Fruit fly (Drosophila melanogaster) whole organism, embryonic: ENCODE measurements around the gene CG15764.
A peak's percentile ranks its signal among the peaks of the same experiment; 100 is the strongest.

Experiments used
- Aef1 ChIP-seq: fragments of 200-800 bp; sonication (Bioruptor generic); IDR thresholded peaks from 3 replicates; pipeline ENCODE4 v1.3.6; 2022; ENCODE audit warnings: missing biosample characterization, missing genetic modification characterization
- B-H1 ChIP-seq: fragments of 200-800 bp; sonication (Bioruptor generic); IDR thresholded peaks from 3 replicates; pipeline ENCODE4 v1.3.6; 2022; ENCODE audit warnings: missing biosample characterization, missing genetic modification characterization
- B-H2 ChIP-seq: fragments of 200-800 bp; sonication (Bioruptor generic); optimal IDR thresholded peaks from 2 replicates; lab custom pipeline; 2018; ENCODE audit warnings: missing biosample characterization, mild to moderate bottlenecking, missing genetic modification characterization
- CG10321 ChIP-seq: fragments of 200-800 bp; sonication (Bioruptor generic); IDR thresholded peaks from 2 replicates; pipeline ENCODE4 v1.3.6; 2022; ENCODE audit warnings: missing biosample characterization, missing genetic modification characterization
- CG10565 ChIP-seq: fragments of 200-800 bp; sonication (Bioruptor generic); optimal IDR thresholded peaks from 3 replicates; lab custom pipeline; 2016; ENCODE audit warnings: missing biosample characterization, mild to moderate bottlenecking, missing genetic modification characterization
- CG10959 ChIP-seq: fragments of 200-800 bp; sonication (Bioruptor generic); IDR thresholded peaks from 2 replicates; pipeline ENCODE4 v1.3.6; 2022; ENCODE audit warnings: missing biosample characterization, missing genetic modification characterization
- CG12104 ChIP-seq: fragments of 200-800 bp; sonication (Bioruptor generic); optimal IDR thresholded peaks from 3 replicates; lab custom pipeline; 2016; ENCODE audit warnings: missing biosample characterization, missing genetic modification characterization
- CG1233 ChIP-seq: fragments of 200-800 bp; sonication (Bioruptor generic); optimal IDR thresholded peaks from 4 replicates; lab custom pipeline; 2018; ENCODE audit warnings: missing biosample characterization, mild to moderate bottlenecking, missing genetic modification characterization
- CG14050 ChIP-seq: fragments of 200-800 bp; sonication (Bioruptor generic); IDR thresholded peaks from 3 replicates; pipeline ENCODE4 v1.3.6; 2022; ENCODE audit warnings: missing biosample characterization, missing genetic modification characterization
- CG14441 ChIP-seq: fragments of 200-800 bp; sonication (Bioruptor generic); IDR thresholded peaks from 2 replicates; pipeline ENCODE4 v1.3.6; 2022; ENCODE audit warnings: missing biosample characterization, missing genetic modification characterization
- CG16863 ChIP-seq: fragments of 200-800 bp; sonication (Bioruptor generic); optimal IDR thresholded peaks from 3 replicates; lab custom pipeline; 2016; ENCODE audit warnings: missing biosample characterization, missing genetic modification characterization
- CG17568 ChIP-seq: fragments of 200-800 bp; sonication (Bioruptor generic); optimal IDR thresholded peaks from 2 replicates; lab custom pipeline; 2018; ENCODE audit warnings: missing biosample characterization, mild to moderate bottlenecking, missing genetic modification characterization, moderate library complexity
- CG1792 ChIP-seq: fragments of 200-800 bp; sonication (Bioruptor generic); optimal IDR thresholded peaks from 2 replicates; lab custom pipeline; 2016; ENCODE audit warnings: missing biosample characterization, missing genetic modification characterization
- CG2875 ChIP-seq: fragments of 200-800 bp; sonication (Bioruptor generic); optimal IDR thresholded peaks from 2 replicates; lab custom pipeline; 2017; ENCODE audit warnings: missing biosample characterization, mild to moderate bottlenecking, missing genetic modification characterization, missing genetic modification reagents
- CG30431 ChIP-seq: fragments of 200-800 bp; sonication (Bioruptor generic); optimal IDR thresholded peaks from 2 replicates; lab custom pipeline; 2017; ENCODE audit warnings: missing biosample characterization, missing genetic modification characterization
- CG32767 ChIP-seq: fragments of 200-800 bp; sonication (Bioruptor generic); IDR thresholded peaks from 2 replicates; pipeline ENCODE4 v1.3.6; 2022; ENCODE audit warnings: missing biosample characterization, missing genetic modification characterization
- CG5245 ChIP-seq: fragments of 200-800 bp; sonication (Bioruptor generic); optimal IDR thresholded peaks from 3 replicates; lab custom pipeline; 2016; ENCODE audit warnings: missing biosample characterization, missing genetic modification characterization
- CG6175 ChIP-seq: fragments of 200-800 bp; sonication (Bioruptor generic); IDR thresholded peaks from 3 replicates; pipeline ENCODE4 v1.3.6; 2022; ENCODE audit warnings: missing biosample characterization, missing genetic modification characterization
- CG6272 ChIP-seq: fragments of 200-800 bp; sonication (Bioruptor generic); IDR thresholded peaks from 2 replicates; pipeline ENCODE4 v1.3.6; 2022; ENCODE audit warnings: missing biosample characterization, missing genetic modification characterization
- CG6765 ChIP-seq: fragments of 200-800 bp; sonication (Bioruptor generic); optimal IDR thresholded peaks from 3 replicates; lab custom pipeline; 2017; ENCODE audit warnings: missing biosample characterization, mild to moderate bottlenecking, missing genetic modification characterization
- CG9609 ChIP-seq: fragments of 200-800 bp; sonication (Bioruptor generic); optimal IDR thresholded peaks from 3 replicates; lab custom pipeline; 2016; ENCODE audit warnings: missing biosample characterization, missing genetic modification characterization
- Chrac-16 ChIP-seq: fragments of 200-800 bp; sonication (Bioruptor generic); optimal IDR thresholded peaks from 3 replicates; lab custom pipeline; 2016; ENCODE audit warnings: missing biosample characterization, missing genetic modification characterization
- D ChIP-seq, 2 experiments: fragments of 200-800 bp in 1 of 2; fragments of >200 bp in 1 of 2; sonication (Bioruptor generic) in 1 of 2; optimal IDR thresholded peaks; 2 replicates in 1 of 2; 3 replicates in 1 of 2; lab custom pipeline; 2017; ENCODE audit warnings: mild to moderate bottlenecking in 1 of 2, missing biosample characterization in 1 of 2, missing genetic modification characterization in 1 of 2, missing genetic modification reagents in 1 of 2
- D19B ChIP-seq: fragments of 200-800 bp; sonication (Bioruptor generic); optimal IDR thresholded peaks from 2 replicates; lab custom pipeline; 2017; ENCODE audit warnings: missing biosample characterization, mild to moderate bottlenecking, missing genetic modification characterization
- Elba2 ChIP-seq: fragments of 200-800 bp; sonication (Bioruptor generic); optimal IDR thresholded peaks from 3 replicates; lab custom pipeline; 2016; ENCODE audit warnings: missing biosample characterization, missing genetic modification characterization
- Gug ChIP-seq: fragments of 200-800 bp; sonication (Bioruptor generic); IDR thresholded peaks from 4 replicates; pipeline ENCODE4 v1.3.6; 2022; ENCODE audit warnings: missing biosample characterization, missing genetic modification characterization
- H15 ChIP-seq: fragments of 200-800 bp; sonication (Bioruptor generic); IDR thresholded peaks from 3 replicates; pipeline ENCODE4 v1.3.6; 2022; ENCODE audit warnings: missing biosample characterization, missing genetic modification characterization
- HLHmδ ChIP-seq: fragments of 200-800 bp; sonication (Bioruptor generic); optimal IDR thresholded peaks from 2 replicates; lab custom pipeline; 2018; ENCODE audit warnings: missing biosample characterization, mild to moderate bottlenecking, missing genetic modification characterization, moderate library complexity
- Ravus ChIP-seq: fragments of 200-800 bp; sonication (Bioruptor generic); IDR thresholded peaks from 2 replicates; pipeline ENCODE4 v1.3.6; 2022; ENCODE audit warnings: missing biosample characterization, missing genetic modification characterization
- Sox102F ChIP-seq: fragments of 200-800 bp; sonication (Bioruptor generic); optimal IDR thresholded peaks from 2 replicates; lab custom pipeline; 2018; ENCODE audit warnings: missing biosample characterization, mild to moderate bottlenecking, missing genetic modification characterization, moderate library complexity
- Taf1 ChIP-seq: fragments of 200-800 bp; sonication (Bioruptor generic); IDR thresholded peaks from 2 replicates; pipeline ENCODE4 v1.3.6; 2022; ENCODE audit warnings: missing biosample characterization, missing genetic modification characterization
- ase ChIP-seq: fragments of 200-800 bp; sonication (Bioruptor generic); IDR thresholded peaks from 3 replicates; pipeline ENCODE4 v1.3.6; 2022; ENCODE audit warnings: missing biosample characterization, missing genetic modification characterization
- bab2 ChIP-seq: fragments of 200-800 bp; sonication (Bioruptor generic); optimal IDR thresholded peaks from 2 replicates; lab custom pipeline; 2016; ENCODE audit warnings: missing biosample characterization, missing genetic modification characterization
- bbx ChIP-seq: fragments of 200-800 bp; sonication (Bioruptor generic); IDR thresholded peaks from 2 replicates; pipeline ENCODE4 v1.3.6; 2022; ENCODE audit warnings: missing biosample characterization, missing genetic modification characterization; ENCODE audit not compliant: partially characterized antibody
- bowl ChIP-seq: fragments of 200-800 bp; sonication (Bioruptor generic); IDR thresholded peaks from 2 replicates; pipeline ENCODE4 v1.3.6; 2022; ENCODE audit warnings: missing biosample characterization, missing genetic modification characterization
- ci ChIP-seq: fragments of 200-800 bp; sonication (Bioruptor generic); IDR thresholded peaks from 3 replicates; pipeline ENCODE4 v1.3.6; 2022; ENCODE audit warnings: missing biosample characterization, missing genetic modification characterization
- esg ChIP-seq: fragments of 200-800 bp; sonication (Bioruptor generic); conservative IDR thresholded peaks from 2 replicates; pipeline ENCODE4 v1.3.6; 2022; ENCODE audit warnings: missing biosample characterization, missing genetic modification characterization
- exex ChIP-seq: fragments of 200-800 bp; sonication (Bioruptor generic); optimal IDR thresholded peaks from 4 replicates; lab custom pipeline; 2018; ENCODE audit warnings: missing biosample characterization, mild to moderate bottlenecking, missing genetic modification characterization, moderate library complexity
- fd96Cb ChIP-seq: fragments of 200-800 bp; sonication (Bioruptor generic); optimal IDR thresholded peaks from 2 replicates; lab custom pipeline; 2018; ENCODE audit warnings: missing biosample characterization, mild to moderate bottlenecking, missing genetic modification characterization, moderate library complexity
- gem ChIP-seq: fragments of 200-800 bp; sonication (Bioruptor generic); optimal IDR thresholded peaks from 2 replicates; lab custom pipeline; 2019; ENCODE audit warnings: missing biosample characterization, mild to moderate bottlenecking, missing genetic modification characterization, moderate library complexity
- h ChIP-seq: fragments of >200 bp; optimal IDR thresholded peaks from 2 replicates; lab custom pipeline; 2017
- nerfin-1 ChIP-seq: fragments of 200-800 bp; sonication (Bioruptor generic); optimal IDR thresholded peaks from 3 replicates; lab custom pipeline; 2019; ENCODE audit warnings: missing biosample characterization, mild to moderate bottlenecking, missing genetic modification characterization, moderate library complexity
- onecut ChIP-seq: fragments of 200-800 bp; sonication (Bioruptor generic); IDR thresholded peaks from 2 replicates; pipeline ENCODE4 v1.3.6; 2022; ENCODE audit warnings: missing biosample characterization, missing genetic modification characterization
- peb ChIP-seq: fragments of 200-800 bp; sonication (Bioruptor generic); IDR thresholded peaks from 2 replicates; pipeline ENCODE4 v1.3.6; 2022; ENCODE audit warnings: missing biosample characterization, missing genetic modification characterization
- pzg ChIP-seq: fragments of 200-800 bp; sonication (Bioruptor generic); optimal IDR thresholded peaks from 3 replicates; lab custom pipeline; 2018; ENCODE audit warnings: missing biosample characterization, mild to moderate bottlenecking, missing genetic modification characterization, moderate library complexity
- sens ChIP-seq: fragments of 200-800 bp; sonication (Bioruptor generic); peaks from one replicate; lab custom pipeline; 2016; ENCODE audit warnings: missing biosample characterization, missing genetic modification characterization
- shn ChIP-seq: fragments of 200-800 bp; sonication (Bioruptor generic); optimal IDR thresholded peaks from 3 replicates; lab custom pipeline; 2016; ENCODE audit warnings: missing biosample characterization, missing genetic modification characterization
- sisA ChIP-seq: fragments of 200-800 bp; sonication (Bioruptor generic); IDR thresholded peaks from 2 replicates; pipeline ENCODE4 v1.3.6; 2022; ENCODE audit warnings: missing biosample characterization, missing genetic modification characterization
- slbo ChIP-seq: fragments of 200-800 bp; sonication (Bioruptor generic); IDR thresholded peaks from 2 replicates; pipeline ENCODE4 v1.3.6; 2022; ENCODE audit warnings: missing biosample characterization, missing genetic modification characterization
- stc ChIP-seq: fragments of 200-800 bp; sonication (Bioruptor generic); IDR thresholded peaks from 2 replicates; pipeline ENCODE4 v1.3.6; 2022; ENCODE audit warnings: missing biosample characterization, missing genetic modification characterization
- stwl ChIP-seq: fragments of 200-800 bp; sonication (Bioruptor generic); optimal IDR thresholded peaks from 3 replicates; lab custom pipeline; 2018; ENCODE audit warnings: missing biosample characterization, mild to moderate bottlenecking, missing genetic modification characterization, moderate library complexity
- z ChIP-seq: fragments of 200-800 bp; sonication (Bioruptor generic); IDR thresholded peaks from 3 replicates; pipeline ENCODE4 v1.3.6; 2022; ENCODE audit warnings: missing biosample characterization, missing genetic modification characterization

Gene CG15764

dm6 chrX:5847544-5847943 is 21.4 kb upstream of the CG15764 start (continued):
- TF ChIP-seq Elba2 (GFP tag; lab: Kevin White, UChicago) (no peak), CG10321 (GFP tag; lab: Robert Waterston, UW) (no peak), Gug (0 out of 4 replicates have a peak, but pooled peaks have one; percentile 25), CG14441 (0 out of 2 replicates have a peak, but pooled peaks have one; percentile 15), esg (GFP tag; lab: Robert Waterston, UW) (no peak; the same call in 1 of the 2 replicates), CG1233 (GFP tag; lab: Kevin White, UChicago) (no peak), slbo (peak; percentile 69; the same call in 1 of the 2 replicates), h (lab: Kevin White, UChicago) (no peak), bowl (GFP tag; lab: Robert Waterston, UW) (no peak), Taf1 (no peak), exex (tag; lab: Kevin White, UChicago) (no peak), D (optimal IDR thresholded peaks at IDR 0.05; lab: Kevin White, UChicago) (no peak), D (GFP tag; optimal IDR thresholded peaks at IDR 0.05; lab: Kevin White, UChicago) (no peak), CG10959 (no peak), CG6175 (GFP tag; lab: Robert Waterston, UW) (no peak), stc (GFP tag; lab: Robert Waterston, UW) (no peak), peb (no peak), CG10565 (GFP tag; lab: Kevin White, UChicago) (no peak), CG9609 (GFP tag; lab: Kevin White, UChicago) (no peak), B-H2 (GFP tag; lab: Kevin White, UChicago) (no peak), pzg (no peak), CG32767 (GFP tag; lab: Robert Waterston, UW) (no peak), D19B (no peak), CG17568 (GFP tag; lab: Kevin White, UChicago) (no peak), Chrac-16 (GFP tag; lab: Kevin White, UChicago) (no peak), z (no peak), sens (GFP tag; lab: Kevin White, UChicago) (peak; percentile 49), fd96Cb (tag; lab: Kevin White, UChicago) (peak; percentile 15), CG6765 (GFP tag; lab: Kevin White, UChicago) (no peak), H15 (GFP tag; lab: Robert Waterston, UW) (no peak), CG2875 (GFP tag; lab: Kevin White, UChicago) (no peak), bab2 (GFP tag; lab: Kevin White, UChicago) (peak; percentile 4), gem (tag; lab: Kevin White, UChicago) (peak; percentile 38), CG6272 (GFP tag; lab: Robert Waterston, UW) (no peak), HLHmδ (GFP tag; lab: Kevin White, UChicago) (no peak), B-H1 (no peak), sisA (GFP tag; lab: Robert Waterston, UW) (peak; percentile 30; the same call in 1 of the 2 replicates), ci (GFP tag; lab: Robert Waterston, UW) (peak; percentile 64; the same call in 2 of the 3 replicates), shn (GFP tag; lab: Kevin White, UChicago) (no peak), bbx (no peak), CG5245 (GFP tag; lab: Kevin White, UChicago) (no peak), Ravus (no peak), onecut (GFP tag; lab: Robert Waterston, UW) (peak; percentile 18; the same call in 1 of the 2 replicates), stwl (tag; lab: Kevin White, UChicago) (no peak), CG12104 (GFP tag; lab: Kevin White, UChicago) (no peak), CG16863 (GFP tag; lab: Kevin White, UChicago) (no peak), ase (GFP tag; lab: Robert Waterston, UW) (no peak), nerfin-1 (tag; lab: Kevin White, UChicago) (no peak), CG30431 (no peak), CG14050 (GFP tag; lab: Robert Waterston, UW) (no peak), CG1792 (GFP tag; lab: Kevin White, UChicago) (no peak), Sox102F (GFP tag; lab: Kevin White, UChicago) (peak; percentile 34), Aef1 (GFP tag; lab: Robert Waterston, UW) (peak; percentile 39; the same call in 2 of the 3 replicates)
